Fruit fly (Drosophila melanogaster) whole organism, embryonic: ENCODE results near the gene Gr2a.

Experiments used
- Abd-B ChIP-seq: fragments of 200-800 bp; sonication (Bioruptor generic); optimal IDR thresholded peaks from 2 replicates; lab custom pipeline; 2018; ENCODE audit warnings: missing biosample characterization, mild to moderate bottlenecking, missing genetic modification characterization, moderate library complexity
- Antp ChIP-seq: fragments of 200-800 bp; sonication (Bioruptor generic); optimal IDR thresholded peaks from 3 replicates; lab custom pipeline; 2016; ENCODE audit warnings: missing biosample characterization, missing genetic modification characterization
- Atf6 ChIP-seq: fragments of 200-800 bp; sonication (Bioruptor generic); IDR thresholded peaks from 2 replicates; pipeline ENCODE4 v1.3.6; 2022; ENCODE audit warnings: missing biosample characterization, missing genetic modification characterization
- Awh ChIP-seq: fragments of 200-800 bp; sonication (Bioruptor generic); IDR thresholded peaks from 2 replicates; pipeline ENCODE4, ENCODE4 v1.3.6; 2022; ENCODE audit warnings: missing biosample characterization, missing genetic modification characterization
- CG13775 ChIP-seq: fragments of 200-800 bp; sonication (Bioruptor generic); optimal IDR thresholded peaks from 3 replicates; lab custom pipeline; 2017; ENCODE audit warnings: missing biosample characterization, mild to moderate bottlenecking, missing genetic modification characterization
- CG15696 ChIP-seq: fragments of 200-800 bp; sonication (Bioruptor generic); optimal IDR thresholded peaks from 2 replicates; lab custom pipeline; 2019; ENCODE audit warnings: missing biosample characterization, mild to moderate bottlenecking, missing genetic modification characterization, moderate library complexity
- CG2116 ChIP-seq: fragments of 200-800 bp; sonication (Bioruptor generic); optimal IDR thresholded peaks from 3 replicates; lab custom pipeline; 2018; ENCODE audit warnings: missing biosample characterization, mild to moderate bottlenecking, missing genetic modification characterization
- CG2199 ChIP-seq: fragments of 200-800 bp; sonication (Bioruptor generic); IDR thresholded peaks from 3 replicates; pipeline ENCODE4 v1.3.6; 2022; ENCODE audit warnings: missing biosample characterization, missing genetic modification characterization
- CG3407 ChIP-seq: fragments of 200-800 bp; sonication (Bioruptor generic); optimal IDR thresholded peaks from 2 replicates; lab custom pipeline; 2018; ENCODE audit warnings: missing biosample characterization, mild to moderate bottlenecking, missing genetic modification characterization
- CG4404 ChIP-seq: fragments of 200-800 bp; sonication (Bioruptor generic); IDR thresholded peaks from 2 replicates; pipeline ENCODE4 v1.3.6; 2022; ENCODE audit warnings: missing biosample characterization, missing genetic modification characterization
- CG4854 ChIP-seq: fragments of 200-800 bp; sonication (Bioruptor generic); optimal IDR thresholded peaks from 2 replicates; lab custom pipeline; 2016; ENCODE audit warnings: missing biosample characterization, missing genetic modification characterization, inconsistent platforms
- CG8944 ChIP-seq: fragments of 200-800 bp; sonication (Bioruptor generic); optimal IDR thresholded peaks from 3 replicates; lab custom pipeline; 2016; ENCODE audit warnings: missing biosample characterization, missing genetic modification characterization
- CG9797 ChIP-seq: fragments of 200-800 bp; sonication (Bioruptor generic); optimal IDR thresholded peaks from 3 replicates; lab custom pipeline; 2018; ENCODE audit warnings: missing biosample characterization, mild to moderate bottlenecking, missing genetic modification characterization
- CTCF ChIP-seq: fragments of 200-800 bp; sonication (Bioruptor generic); optimal IDR thresholded peaks from 2 replicates; lab custom pipeline; 2017; ENCODE audit warnings: missing biosample characterization, mild to moderate bottlenecking, missing genetic modification characterization, moderate library complexity
- D19B ChIP-seq: fragments of 200-800 bp; sonication (Bioruptor generic); optimal IDR thresholded peaks from 2 replicates; lab custom pipeline; 2017; ENCODE audit warnings: missing biosample characterization, mild to moderate bottlenecking, missing genetic modification characterization
- Deaf1 ChIP-seq: fragments of 200-800 bp; optimal IDR thresholded peaks from 3 replicates; lab custom pipeline; 2019; ENCODE audit warnings: missing biosample characterization, mild to moderate bottlenecking, missing genetic modification characterization, moderate library complexity
- Drgx ChIP-seq: fragments of 200-800 bp; sonication (Bioruptor generic); IDR thresholded peaks from 2 replicates; pipeline ENCODE4 v1.3.6; 2022; ENCODE audit warnings: missing biosample characterization, missing genetic modification characterization
- Ets97D ChIP-seq: fragments of 200-800 bp; sonication (Bioruptor generic); optimal IDR thresholded peaks from 3 replicates; lab custom pipeline; 2016; ENCODE audit warnings: missing biosample characterization, missing genetic modification characterization
- Fer1 ChIP-seq: fragments of 200-800 bp; sonication (Bioruptor generic); optimal IDR thresholded peaks from 2 replicates; lab custom pipeline; 2017; ENCODE audit warnings: missing biosample characterization, mild to moderate bottlenecking, missing genetic modification characterization
- Lim3 ChIP-seq: fragments of 200-800 bp; sonication (Bioruptor generic); IDR thresholded peaks from 2 replicates; pipeline ENCODE4 v1.3.6; 2022; ENCODE audit warnings: missing biosample characterization, missing genetic modification characterization
- Myb ChIP-seq: fragments of 200-800 bp; sonication (Bioruptor generic); optimal IDR thresholded peaks from 2 replicates; lab custom pipeline; 2016; ENCODE audit warnings: missing biosample characterization, missing genetic modification characterization
- NC2α ChIP-seq: fragments of 200-800 bp; sonication (Bioruptor generic); optimal IDR thresholded peaks from 2 replicates; lab custom pipeline; 2016; ENCODE audit warnings: missing biosample characterization, missing genetic modification characterization
- Opbp ChIP-seq: fragments of 200-800 bp; sonication (Bioruptor generic); IDR thresholded peaks from 3 replicates; pipeline ENCODE4 v1.3.6; 2022; ENCODE audit warnings: missing biosample characterization, missing genetic modification characterization; ENCODE audit not compliant: partially characterized antibody
- ara ChIP-seq: fragments of 200-800 bp; sonication (Bioruptor generic); IDR thresholded peaks from 2 replicates; pipeline ENCODE4 v1.3.6; 2022; ENCODE audit warnings: missing biosample characterization, missing genetic modification characterization
- br ChIP-seq: fragments of >200 bp; optimal IDR thresholded peaks from 2 replicates; lab custom pipeline; 2017
- btn ChIP-seq: fragments of 200-800 bp; sonication (Bioruptor generic); optimal IDR thresholded peaks from 2 replicates; lab custom pipeline; 2016; ENCODE audit warnings: missing biosample characterization, missing genetic modification characterization
- ci ChIP-seq: fragments of 200-800 bp; sonication (Bioruptor generic); IDR thresholded peaks from 3 replicates; pipeline ENCODE4 v1.3.6; 2022; ENCODE audit warnings: missing biosample characterization, missing genetic modification characterization
- dm ChIP-seq: fragments of 200-800 bp; sonication (Bioruptor generic); optimal IDR thresholded peaks from 3 replicates; lab custom pipeline; 2016; ENCODE audit warnings: missing biosample characterization, missing genetic modification characterization
- dpn ChIP-seq, 2 experiments: fragments of 200-800 bp; sonication (Bioruptor generic); optimal IDR thresholded peaks; 3 replicates each; lab custom pipeline; 2016; ENCODE audit warnings: missing biosample characterization in 2 of 2, missing genetic modification characterization in 2 of 2
- ind ChIP-seq: fragments of 200-800 bp; sonication (Bioruptor generic); optimal IDR thresholded peaks from 3 replicates; lab custom pipeline; 2016; ENCODE audit warnings: missing biosample characterization, missing genetic modification characterization
- mld ChIP-seq: fragments of 200-800 bp; sonication (Bioruptor generic); IDR thresholded peaks from 3 replicates; pipeline ENCODE4 v1.3.6; 2022; ENCODE audit warnings: missing biosample characterization, missing genetic modification characterization; ENCODE audit not compliant: partially characterized antibody
- odd ChIP-seq: fragments of 200-800 bp; sonication (Bioruptor generic); optimal IDR thresholded peaks from 2 replicates; lab custom pipeline; 2017; ENCODE audit warnings: missing biosample characterization, mild to moderate bottlenecking, missing genetic modification characterization
- prd ChIP-seq, 3 experiments: fragments of >200 bp in 2 of 3; fragments of 200-800 bp in 1 of 3; sonication (Bioruptor generic) in 1 of 3; optimal IDR thresholded peaks in 2 of 3; IDR thresholded peaks in 1 of 3; 2 replicates in 2 of 3; 3 replicates in 1 of 3; pipeline versions ENCODE4 v1.3.6 to Lab custom; 2017 to 2022; ENCODE audit warnings: missing biosample characterization in 1 of 3, missing genetic modification characterization in 1 of 3
- pzg ChIP-seq: fragments of 200-800 bp; sonication (Bioruptor generic); optimal IDR thresholded peaks from 3 replicates; lab custom pipeline; 2018; ENCODE audit warnings: missing biosample characterization, mild to moderate bottlenecking, missing genetic modification characterization, moderate library complexity
- rib ChIP-seq: fragments of 200-800 bp; sonication (Bioruptor generic); IDR thresholded peaks from 2 replicates; pipeline ENCODE4 v1.3.6; 2022; ENCODE audit warnings: missing biosample characterization, missing genetic modification characterization
- scrt ChIP-seq: fragments of 200-800 bp; sonication (Bioruptor generic); optimal IDR thresholded peaks from 2 replicates; lab custom pipeline; 2018; ENCODE audit warnings: missing biosample characterization, mild to moderate bottlenecking, missing genetic modification characterization, moderate library complexity
- seq ChIP-seq: fragments of 200-800 bp; sonication (Bioruptor generic); IDR thresholded peaks from 2 replicates; pipeline ENCODE4 v1.3.6; 2022; ENCODE audit warnings: missing biosample characterization, missing genetic modification characterization
- sqz ChIP-seq: fragments of 200-800 bp; sonication (Bioruptor generic); optimal IDR thresholded peaks from 3 replicates; lab custom pipeline; 2018; ENCODE audit warnings: missing biosample characterization, mild to moderate bottlenecking, missing genetic modification characterization
- tin ChIP-seq: fragments of 200-800 bp; sonication (Bioruptor generic); optimal IDR thresholded peaks from 3 replicates; lab custom pipeline; 2016; ENCODE audit warnings: missing biosample characterization, missing genetic modification characterization
- tup ChIP-seq: fragments of 200-800 bp; sonication (Bioruptor generic); optimal IDR thresholded peaks from 2 replicates; lab custom pipeline; 2016; ENCODE audit warnings: missing biosample characterization, mild to moderate bottlenecking, missing genetic modification characterization, moderate library complexity
- z ChIP-seq: fragments of 200-800 bp; sonication (Bioruptor generic); IDR thresholded peaks from 3 replicates; pipeline ENCODE4 v1.3.6; 2022; ENCODE audit warnings: missing biosample characterization, missing genetic modification characterization

Gr2a gene

DNA sequence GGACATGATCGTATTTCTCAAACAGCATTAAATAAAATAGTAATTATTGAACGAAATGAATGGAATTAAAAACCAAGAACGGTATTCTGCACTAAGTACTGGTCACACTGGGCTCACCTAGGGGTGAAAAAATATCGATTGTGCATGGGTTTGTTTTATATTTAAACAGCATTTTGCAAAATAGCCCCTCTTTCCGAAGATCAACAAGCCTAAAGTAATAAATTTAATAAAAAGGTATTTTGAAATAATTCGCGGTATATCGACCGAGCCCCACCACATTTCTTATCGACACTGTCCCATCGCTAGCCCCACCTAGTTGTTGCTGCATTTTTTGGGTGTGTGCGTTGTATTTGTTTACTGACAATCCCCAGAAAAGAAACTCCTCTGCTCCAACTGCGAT is 18.3 kb downstream of the Gr2a start, which contains the start of gene pck (continued):
- TF ChIP-seq tin (peak; percentile 80), dm (GFP tag; lab: Kevin White, UChicago) (peak; percentile 71), z (GFP tag; lab: Robert Waterston, UW) (no peak), ci (GFP tag; lab: Robert Waterston, UW) (peak; percentile 86), Atf6 (peak; percentile 52; the same call in 1 of the 2 replicates), CG15696 (tag; lab: Kevin White, UChicago) (peak; percentile 59), Awh (GFP tag; lab: Robert Waterston, UW) (0 out of 2 replicates have a peak, but pooled peaks have one; percentile 33), tup (GFP tag; lab: Kevin White, UChicago) (no peak), CG9797 (GFP tag; lab: Kevin White, UChicago) (peak; percentile 76), odd (GFP tag; lab: Kevin White, UChicago) (no peak), sqz (no peak), br (lab: Kevin White, UChicago) (no peak), prd (optimal IDR thresholded peaks at IDR 0.05; lab: Kevin White, UChicago) (no peak), prd (GFP tag; IDR thresholded peaks at IDR 0.05; lab: Robert Waterston, UW) (peak; percentile 83), Abd-B (GFP tag; lab: Kevin White, UChicago) (peak; percentile 38), Myb (GFP tag; lab: Kevin White, UChicago) (peak; percentile 34)

DNA sequence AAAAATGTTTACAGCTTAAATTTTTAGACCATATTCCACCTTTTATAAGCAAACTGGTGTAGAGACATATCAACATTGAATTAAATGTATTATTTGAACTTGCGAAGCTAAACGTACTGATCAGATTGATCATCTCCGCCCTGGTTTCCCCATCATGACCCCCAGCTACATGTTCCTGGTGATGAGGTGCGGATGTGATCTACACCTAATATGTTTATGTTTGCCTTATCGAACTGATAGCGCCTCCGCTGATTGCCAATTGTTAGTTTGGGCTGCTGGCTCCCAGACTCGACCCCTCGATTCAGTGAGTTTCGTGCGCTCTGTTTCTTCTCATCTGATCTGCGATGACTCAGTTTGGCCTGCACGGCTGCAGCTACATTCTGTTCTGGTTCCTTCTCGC is 20.0 kb downstream of the Gr2a start, which contains the start of gene CG14780:
Gene CG14780, plus strand, starts transcription at position 301 of the 400 bp plus-strand sequence.
- TF ChIP-seq Lim3 (GFP tag; lab: Robert Waterston, UW) (no peak), btn (GFP tag; lab: Kevin White, UChicago) (no peak), rib (GFP tag; lab: Robert Waterston, UW) (no peak), CG2199 (no peak), Ets97D (no peak), Opbp (GFP tag; lab: Robert Waterston, UW) (no peak), CG4404 (GFP tag; lab: Robert Waterston, UW) (no peak), seq (GFP tag; lab: Robert Waterston, UW) (no peak), dpn (GFP tag; optimal IDR thresholded peaks at IDR 0.05; lab: Kevin White, UChicago) (no peak), ind (GFP tag; lab: Kevin White, UChicago) (no peak), CTCF (GFP tag; lab: Kevin White, UChicago) (no peak), Atf6 (no peak), CG4854 (GFP tag; lab: Kevin White, UChicago) (no peak), D19B (GFP tag; lab: Kevin White, UChicago) (no peak), CG13775 (GFP tag; lab: Kevin White, UChicago) (no peak), pzg (GFP tag; lab: Kevin White, UChicago) (no peak), Antp (GFP tag; lab: Kevin White, UChicago) (no peak), ara (no peak), NC2α (GFP tag; lab: Kevin White, UChicago) (no peak)

DNA sequence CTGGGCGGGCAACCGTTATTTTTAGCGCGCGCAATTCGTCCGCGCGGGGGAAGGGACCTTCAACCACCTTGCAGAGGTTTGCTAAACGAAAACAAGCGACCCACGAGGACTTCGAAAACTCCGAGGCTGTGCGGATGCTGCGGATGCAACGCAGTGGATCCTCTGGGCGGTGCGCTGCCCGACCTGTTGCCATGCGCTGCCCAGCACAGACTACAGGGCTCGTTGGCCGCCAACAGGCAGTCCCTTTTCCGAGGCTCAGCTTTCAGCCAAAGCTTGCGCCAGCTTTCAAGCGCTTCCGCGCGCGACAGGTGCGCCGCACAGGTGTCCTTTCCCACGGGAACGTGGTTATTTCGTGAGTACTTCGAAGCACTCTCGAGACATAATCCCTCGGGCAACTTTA is 24.2 kb downstream of the Gr2a start:
- TF ChIP-seq CG3407 (GFP tag; lab: Kevin White, UChicago) = no peak
- TF ChIP-seq Fer1 = peak; percentile 87
- peak; percentile 92 for TF ChIP-seq scrt (GFP tag; lab: Kevin White, UChicago)
- TF ChIP-seq CG8944 (GFP tag; lab: Kevin White, UChicago) = no peak
- TF ChIP-seq mld (GFP tag; lab: Robert Waterston, UW) = no peak
- peak; percentile 43 for TF ChIP-seq Deaf1
- 0 out of 2 replicates have a peak, but pooled peaks have one; percentile 3 for TF ChIP-seq Drgx
- TF ChIP-seq CG2116 (GFP tag; lab: Kevin White, UChicago) = no peak
